Worm (Caenorhabditis elegans): Measurements from ENCODE around the gene lido-16.

The lido-16 gene

DNA sequence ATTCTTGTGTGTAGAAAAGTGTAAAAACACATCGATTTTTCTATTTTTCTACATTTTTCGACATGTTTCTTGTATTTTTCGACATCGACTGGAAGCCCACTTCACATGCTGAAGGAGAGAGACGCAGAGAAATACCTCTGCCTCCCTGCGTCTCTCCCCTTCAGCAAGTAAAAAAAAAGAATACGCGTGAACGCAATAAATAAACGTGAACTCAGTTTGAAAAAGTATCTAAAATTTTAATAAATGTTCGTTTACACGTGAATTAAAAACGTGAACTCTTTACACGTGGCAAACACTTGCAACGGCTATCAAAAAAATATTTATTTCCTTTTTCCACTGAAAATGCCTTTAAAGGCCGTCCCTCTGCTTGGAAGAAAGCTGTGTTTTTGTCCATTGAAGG, 18.1 kb upstream of the lido-16 start, which contains the start of gene R05G9.1:
R05G9.1 (plus strand) TSS at position 343 of the 400 bp plus-strand sequence.
- no peak for TF ChIP-seq W03F9.2 (tag; optimal IDR thresholded peaks at IDR 0.05)
- TF ChIP-seq him-1 (tag; optimal IDR thresholded peaks at IDR 0.05): no peak
- no peak for TF ChIP-seq dao-5 (tag; optimal IDR thresholded peaks at IDR 0.05)

DNA sequence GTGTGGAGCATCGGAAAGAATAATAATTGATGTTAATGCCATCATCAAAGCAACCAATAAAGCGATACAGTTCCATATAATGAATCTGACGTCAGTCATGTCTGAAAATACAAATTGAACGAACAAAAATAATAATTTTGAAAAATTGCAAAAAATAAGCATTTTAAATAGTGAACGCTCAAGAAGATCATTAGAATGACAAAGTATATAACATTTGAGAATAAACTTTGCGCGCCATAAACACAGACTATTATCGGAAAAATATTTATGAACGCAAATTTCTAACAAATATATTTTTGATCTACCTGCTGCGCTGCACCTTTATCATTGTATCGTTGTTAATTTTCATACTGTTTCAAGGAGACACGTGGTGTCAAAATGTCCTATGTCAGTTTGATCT, 16.6 kb upstream of the lido-16 start, which contains the start of gene R05G9.3:
R05G9.3 (minus strand) TSS at position 101 of the 400 bp plus-strand sequence.
- TF ChIP-seq him-1 (tag; optimal IDR thresholded peaks at IDR 0.05) (no peak), dao-5 (tag; optimal IDR thresholded peaks at IDR 0.05) (no peak), W03F9.2 (tag; optimal IDR thresholded peaks at IDR 0.05) (no peak)

DNA sequence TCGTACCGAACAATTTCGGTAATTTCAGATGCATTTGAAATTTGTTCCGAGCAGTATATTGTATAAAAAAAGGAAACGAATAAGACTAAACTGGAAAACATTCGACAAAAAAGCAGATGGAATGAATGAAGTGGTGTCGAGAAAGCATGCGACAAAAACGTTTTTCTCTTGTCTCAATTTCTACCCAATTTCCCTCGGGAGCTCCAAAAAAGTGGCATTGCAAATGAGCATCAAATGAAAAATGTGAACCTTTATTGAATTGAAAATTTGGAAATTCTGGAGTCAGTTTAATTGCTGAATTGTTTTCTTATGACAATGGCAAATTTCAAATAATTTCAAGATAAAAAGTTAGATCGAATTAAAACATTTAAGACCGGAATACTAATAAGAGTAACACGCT, 15.4 kb upstream of the lido-16 start, which contains the start of gene R05G9.5:
R05G9.5 (minus strand) TSS at position 101 of the 400 bp plus-strand sequence.
- TF ChIP-seq dao-5 (tag; optimal IDR thresholded peaks at IDR 0.05): no peak

DNA sequence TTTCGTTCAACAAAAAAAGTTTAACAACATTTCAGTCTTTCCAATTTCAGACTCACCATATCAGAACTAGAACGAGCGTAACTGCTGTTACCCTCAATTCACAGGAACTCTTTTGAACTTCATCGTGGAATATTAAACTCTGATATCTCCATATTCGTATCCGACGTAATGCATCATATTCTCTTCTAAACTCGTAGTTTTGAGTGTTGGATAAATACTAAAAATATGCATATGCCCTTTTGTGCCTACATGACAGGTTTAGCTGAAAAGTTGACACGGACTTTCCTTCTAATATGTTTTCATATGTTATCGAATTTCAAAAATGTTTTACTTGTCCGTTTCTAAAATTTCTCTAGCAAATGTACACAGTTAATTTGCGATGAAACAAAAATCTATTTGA, 14.3 kb upstream of the lido-16 start, which contains the start of gene twk-49:
twk-49 (minus strand) TSS at position 101 of the 400 bp plus-strand sequence.
- TF ChIP-seq him-1 (tag; optimal IDR thresholded peaks at IDR 0.05) (no peak), dao-5 (tag; optimal IDR thresholded peaks at IDR 0.05) (no peak), W03F9.2 (tag; optimal IDR thresholded peaks at IDR 0.05) (no peak)

DNA sequence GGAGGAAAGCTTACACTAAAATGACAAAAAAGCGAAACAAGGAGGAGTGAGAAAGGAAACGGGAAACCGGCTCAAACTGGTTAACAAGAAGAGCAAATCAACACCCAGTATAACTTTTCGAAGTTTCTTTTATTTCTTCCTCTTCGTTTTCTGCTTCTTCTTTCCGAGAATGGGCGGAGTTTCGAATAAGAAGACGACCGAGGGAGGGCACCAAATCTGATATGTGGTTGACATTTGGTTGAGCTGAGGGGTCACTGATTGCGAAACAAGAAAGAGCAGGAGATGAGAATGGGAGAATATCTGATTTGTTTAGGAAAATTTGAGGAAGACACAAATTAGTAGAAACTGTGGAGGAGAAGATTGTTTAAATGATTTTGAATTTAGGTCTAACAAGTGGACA, 13.8 kb upstream of the lido-16 start:
- TF ChIP-seq him-1 (tag; optimal IDR thresholded peaks at IDR 0.05) (no peak), dao-5 (tag; optimal IDR thresholded peaks at IDR 0.05) (no peak), W03F9.2 (tag; optimal IDR thresholded peaks at IDR 0.05) (no peak)

DNA sequence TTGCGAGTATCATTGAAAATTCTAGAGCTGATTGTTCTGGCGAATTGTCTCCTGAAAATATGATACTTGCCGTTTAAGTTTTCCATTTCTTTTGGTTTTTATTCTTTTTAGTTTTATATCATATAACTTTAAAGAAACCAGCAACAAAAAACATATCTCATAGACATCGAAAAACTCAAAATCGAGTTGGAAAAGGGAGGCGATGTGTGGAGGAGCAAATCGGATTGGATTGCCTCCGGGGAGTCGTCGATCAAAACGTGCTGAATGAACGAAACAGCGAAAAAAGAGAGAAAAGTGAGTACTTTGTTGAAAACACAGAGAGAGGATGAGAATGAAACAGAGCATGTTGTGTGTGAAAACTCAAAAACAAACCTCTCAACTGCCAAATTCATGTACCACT, 12.4 kb upstream of the lido-16 start:
- no peak for TF ChIP-seq him-1 (tag; optimal IDR thresholded peaks at IDR 0.05)
- TF ChIP-seq W03F9.2 (tag; optimal IDR thresholded peaks at IDR 0.05): no peak
- no peak for TF ChIP-seq dao-5 (tag; optimal IDR thresholded peaks at IDR 0.05)

DNA sequence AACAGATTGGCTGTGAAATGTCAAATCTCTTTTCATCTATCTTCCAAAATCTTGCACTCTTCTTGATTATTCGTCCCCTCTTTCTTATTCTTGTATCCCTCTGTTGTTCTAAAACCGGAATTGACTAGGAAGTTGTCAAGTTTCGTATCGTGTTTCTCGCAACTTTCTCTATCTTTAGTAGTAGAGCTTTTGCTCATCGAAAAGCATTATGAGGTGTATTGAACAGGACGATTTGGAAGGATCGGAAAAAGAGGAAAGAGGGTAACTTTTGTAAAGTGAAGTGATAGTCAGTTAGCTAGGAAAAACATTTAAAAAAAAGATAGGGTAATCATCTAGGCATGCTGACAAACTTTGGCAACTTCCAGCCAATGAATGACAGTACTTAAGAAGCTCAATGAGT, 11.7 kb upstream of the lido-16 start:
- TF ChIP-seq him-1 (tag; optimal IDR thresholded peaks at IDR 0.05): no peak
- TF ChIP-seq W03F9.2 (tag; optimal IDR thresholded peaks at IDR 0.05): no peak
- TF ChIP-seq dao-5 (tag; optimal IDR thresholded peaks at IDR 0.05): no peak

- no peak for TF ChIP-seq W03F9.2 (tag; optimal IDR thresholded peaks at IDR 0.05)
- no peak for TF ChIP-seq dao-5 (tag; optimal IDR thresholded peaks at IDR 0.05)
- TF ChIP-seq him-1 (tag; optimal IDR thresholded peaks at IDR 0.05): no peak
Measured at ce11 chrII:6493709-6494326, 9.0 kb upstream of the lido-16 start.

DNA sequence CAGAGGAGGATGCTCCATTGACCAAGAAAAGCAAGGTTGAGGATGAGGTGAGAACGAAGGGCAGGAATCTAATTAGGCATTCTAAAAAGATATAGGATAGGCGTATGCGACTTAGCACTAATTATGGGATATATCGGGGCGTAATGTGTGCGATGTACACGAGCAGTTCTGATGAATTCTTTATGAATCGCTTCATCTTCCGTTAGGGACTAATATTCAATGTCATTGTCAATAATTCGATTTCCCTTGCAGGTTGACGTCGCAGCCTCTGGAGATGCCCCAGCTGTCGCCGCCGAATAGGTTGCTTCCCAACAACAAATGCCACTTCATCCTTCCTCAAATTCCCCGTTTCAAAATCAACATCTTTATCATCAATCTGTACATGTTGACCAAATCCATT, 8.4 kb upstream of the lido-16 start:
- TF ChIP-seq him-1 (tag; optimal IDR thresholded peaks at IDR 0.05) (no peak), dao-5 (tag; optimal IDR thresholded peaks at IDR 0.05) (no peak), W03F9.2 (tag; optimal IDR thresholded peaks at IDR 0.05) (no peak)

DNA sequence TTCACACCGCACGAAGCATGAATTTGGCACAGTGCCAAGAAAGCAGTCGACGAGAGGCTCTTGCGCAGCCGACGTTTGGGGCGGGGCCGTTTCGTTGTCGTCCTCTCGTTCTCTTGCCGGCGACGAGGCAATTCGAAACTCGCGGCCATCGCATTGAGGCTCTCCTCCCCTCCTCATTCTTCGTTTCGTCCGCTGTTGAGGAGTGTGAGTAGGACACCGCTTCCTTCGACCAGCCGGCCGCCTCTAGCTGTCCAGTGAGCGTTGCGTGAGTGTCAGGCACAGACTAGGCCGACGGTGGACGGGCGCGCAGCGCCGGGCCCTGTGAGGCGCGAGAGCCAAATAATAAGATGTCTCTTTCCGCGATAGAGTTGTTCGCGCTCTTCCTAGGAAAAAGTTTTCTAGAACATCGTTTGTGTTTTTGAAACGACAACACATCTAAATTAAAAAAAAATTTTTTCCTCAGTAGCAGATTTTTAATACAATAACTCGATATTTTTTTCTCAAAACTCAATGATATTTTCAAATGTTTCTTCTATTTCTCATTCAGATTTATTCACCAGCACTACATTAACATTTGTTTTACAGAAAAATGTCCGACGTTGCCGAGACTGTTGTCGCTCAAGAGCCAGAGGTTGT, 7.2 kb upstream of the lido-16 start, which contains the start of the genes T28D9.11 and T28D9.1:
T28D9.11 (minus strand) TSS at position 177 of the 636 bp plus-strand sequence.
T28D9.1 (plus strand) TSS at position 586 of the 636 bp plus-strand sequence.
- TF ChIP-seq him-1 (tag; optimal IDR thresholded peaks at IDR 0.05) (peak; percentile 63), W03F9.2 (tag; optimal IDR thresholded peaks at IDR 0.05) (no peak)

ce11 chrII:6491187-6491586, 6.4 kb upstream of the lido-16 start:
- TF ChIP-seq dao-5 (tag; optimal IDR thresholded peaks at IDR 0.05): no peak
- no peak for TF ChIP-seq him-1 (tag; optimal IDR thresholded peaks at IDR 0.05)
- no peak for TF ChIP-seq W03F9.2 (tag; optimal IDR thresholded peaks at IDR 0.05)

DNA sequence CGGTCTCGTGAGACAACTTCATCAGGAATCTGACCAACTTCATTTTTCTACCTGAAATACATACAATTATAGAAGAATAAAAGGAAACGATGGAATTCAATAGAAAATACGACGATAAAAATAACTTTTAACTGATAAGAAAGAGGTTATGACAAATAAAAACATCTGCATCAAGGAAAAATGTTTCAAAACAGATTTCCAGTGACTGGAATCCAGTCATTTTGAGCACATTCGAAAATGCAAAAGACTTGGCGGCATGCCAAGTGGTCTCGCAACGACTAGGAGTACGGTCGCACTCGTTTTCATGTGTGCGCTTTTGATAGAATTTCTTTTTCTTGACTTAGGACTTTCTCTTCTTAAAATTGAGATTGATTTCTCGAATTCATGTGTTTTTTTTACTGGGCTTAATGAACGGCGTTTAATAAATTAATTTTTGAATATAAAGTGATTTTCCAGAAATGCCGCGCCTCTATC, 5.0 kb upstream of the lido-16 start, which contains the start of the genes snr-3 and rsp-5:
snr-3 (minus strand) TSS at position 51 of the 474 bp plus-strand sequence.
rsp-5 (plus strand) TSS at position 455 of the 474 bp plus-strand sequence.
- TF ChIP-seq him-1 (tag; optimal IDR thresholded peaks at IDR 0.05): peak; percentile 7
- peak; percentile 70 for TF ChIP-seq W03F9.2 (tag; optimal IDR thresholded peaks at IDR 0.05)
- TF ChIP-seq dao-5 (tag; optimal IDR thresholded peaks at IDR 0.05): no peak

- TF ChIP-seq dao-5 (tag; optimal IDR thresholded peaks at IDR 0.05) (no peak), W03F9.2 (tag; optimal IDR thresholded peaks at IDR 0.05) (no peak), him-1 (tag; optimal IDR thresholded peaks at IDR 0.05) (no peak)
Measured at ce11 chrII:6486344-6486743, 1.6 kb upstream of the lido-16 start.

DNA sequence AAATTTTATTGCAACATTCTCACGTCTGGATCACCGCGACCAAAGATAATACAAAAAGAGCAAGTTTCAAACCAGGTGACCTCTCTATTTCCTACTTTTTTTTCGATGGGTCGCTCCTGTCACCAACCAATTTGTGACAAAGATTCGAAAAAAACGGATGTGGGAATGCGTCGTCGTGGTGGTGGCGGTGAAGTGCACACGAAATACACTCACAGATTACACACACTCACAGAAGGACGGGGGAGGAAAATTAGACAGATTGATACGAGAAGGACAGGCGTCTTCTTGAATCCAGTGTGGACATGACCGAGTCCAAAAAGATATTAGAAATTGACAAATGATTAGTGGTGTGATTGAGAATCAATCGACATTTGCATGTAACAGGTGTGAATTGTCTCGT, 2.0 kb downstream of the lido-16 start:
- TF ChIP-seq him-1 (tag; optimal IDR thresholded peaks at IDR 0.05) (no peak), dao-5 (tag; optimal IDR thresholded peaks at IDR 0.05) (no peak), W03F9.2 (tag; optimal IDR thresholded peaks at IDR 0.05) (no peak)
